Worm (Caenorhabditis elegans) whole organism, midembryonic: Measurements from ENCODE around the gene F22B5.4.

Experiments
- cog-1 ChIP-seq: sonication (generic microtip); optimal IDR thresholded peaks from 2 replicates; lab custom pipeline; 2016; ENCODE audit warnings: missing genetic modification characterization, missing compliant biosample characterization
- ztf-29 ChIP-seq: fragments of 200-800 bp; sonication (Bioruptor generic); IDR thresholded peaks from 2 replicates; pipeline ENCODE4 v1.3.6; 2022; ENCODE audit warnings: missing genetic modification reagents, missing genetic modification characterization, missing compliant biosample characterization

DNA sequence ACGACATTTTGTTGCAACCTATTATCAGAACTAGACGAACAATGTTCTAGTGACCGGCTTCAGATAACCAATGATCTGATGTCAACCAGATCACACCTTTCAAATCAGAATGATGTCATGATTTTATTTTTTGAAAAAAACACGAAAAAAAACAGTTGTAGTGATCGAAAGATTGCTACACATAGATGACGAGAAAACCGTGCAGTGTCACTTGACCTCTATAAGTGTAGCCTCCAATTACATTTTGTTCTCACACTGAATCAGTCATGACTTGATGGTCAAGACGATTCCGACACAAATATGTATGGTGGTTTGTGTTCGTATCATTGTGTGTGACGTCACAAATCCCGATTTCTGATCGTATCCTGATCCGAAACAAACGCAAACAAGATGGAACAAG lies 9.4 kb upstream of the F22B5.4 start:
- TF ChIP-seq ztf-29 (no peak), cog-1 (tag; lab: Kevin White, UChicago) (no peak)
